Worm (Caenorhabditis elegans) whole organism, early embryonic: ENCODE data around the gene rec-8.

ENCODE experiments used
- F13C5.2 ChIP-seq: sonication (generic microtip); optimal IDR thresholded peaks from 2 replicates; lab custom pipeline; 2017; ENCODE audit warnings: mild to moderate bottlenecking, missing genetic modification characterization, inconsistent platforms, missing compliant biosample characterization
- aly-1 ChIP-seq: sonication (generic microtip); optimal IDR thresholded peaks from 2 replicates; lab custom pipeline; 2016; ENCODE audit warnings: missing genetic modification characterization, missing compliant biosample characterization
- ama-1 ChIP-seq: fragments of 150-350 bp; optimal IDR thresholded peaks from 2 replicates; lab custom pipeline; 2014
- flt-1 ChIP-seq: fragments of 200-800 bp; sonication (Bioruptor generic); IDR thresholded peaks from 2 replicates; pipeline ENCODE4 v1.3.6; 2022; ENCODE audit warnings: missing genetic modification characterization, missing compliant biosample characterization
- pes-1 ChIP-seq: fragments of 200-800 bp; sonication (Bioruptor generic); IDR thresholded peaks from 2 replicates; pipeline ENCODE4 v1.3.6; 2022; ENCODE audit warnings: missing genetic modification reagents, missing genetic modification characterization, missing compliant biosample characterization
- tbx-11 ChIP-seq: fragments of 200-800 bp; sonication (Bioruptor generic); IDR thresholded peaks from 2 replicates; pipeline ENCODE4 v1.3.6; 2022; ENCODE audit warnings: missing genetic modification characterization, missing compliant biosample characterization

DNA sequence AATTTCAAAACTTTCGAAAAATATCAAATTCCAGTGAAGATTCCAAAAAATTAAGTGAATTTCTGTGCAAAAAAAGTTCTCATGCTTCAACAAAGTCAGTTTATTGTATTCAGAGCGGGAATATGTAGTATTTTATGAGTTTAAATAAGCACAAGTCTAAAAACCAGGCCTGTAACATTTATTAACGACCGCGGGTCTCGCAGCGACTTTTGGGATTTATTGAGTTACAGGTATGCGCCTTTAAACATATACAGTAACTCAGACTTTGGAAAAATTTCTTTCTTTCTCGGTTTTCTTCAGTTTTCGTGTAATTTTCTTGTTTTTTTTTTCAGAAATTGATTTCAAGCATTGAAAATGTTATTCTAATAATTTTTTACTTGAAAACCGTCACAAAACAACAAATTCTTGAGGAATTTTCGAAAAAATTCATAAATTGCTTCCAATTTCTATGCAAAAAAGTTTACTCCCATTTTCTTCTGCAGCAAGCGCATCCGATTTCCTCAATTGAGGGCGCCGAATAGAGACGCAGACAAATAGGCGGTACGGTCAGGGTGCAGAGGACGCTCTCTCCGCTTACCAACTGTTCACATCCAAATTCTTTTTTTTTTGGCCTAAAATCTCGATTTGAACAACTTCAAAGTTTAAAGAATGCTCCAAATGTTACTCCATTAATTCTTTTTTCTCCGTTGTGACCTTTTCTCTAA lies 41.5 kb downstream of the rec-8 start:
- TF ChIP-seq ama-1 (lab: Kevin White, UChicago) (no peak), aly-1 (tag; lab: Kevin White, UChicago) (no peak), flt-1 (GFP tag; lab: Robert Waterston, UW) (no peak), tbx-11 (no peak), pes-1 (GFP tag; lab: Robert Waterston, UW) (no peak), F13C5.2 (no peak)
